Worm (Caenorhabditis elegans): ENCODE results near the gene jmjd-1.1.

DNA sequence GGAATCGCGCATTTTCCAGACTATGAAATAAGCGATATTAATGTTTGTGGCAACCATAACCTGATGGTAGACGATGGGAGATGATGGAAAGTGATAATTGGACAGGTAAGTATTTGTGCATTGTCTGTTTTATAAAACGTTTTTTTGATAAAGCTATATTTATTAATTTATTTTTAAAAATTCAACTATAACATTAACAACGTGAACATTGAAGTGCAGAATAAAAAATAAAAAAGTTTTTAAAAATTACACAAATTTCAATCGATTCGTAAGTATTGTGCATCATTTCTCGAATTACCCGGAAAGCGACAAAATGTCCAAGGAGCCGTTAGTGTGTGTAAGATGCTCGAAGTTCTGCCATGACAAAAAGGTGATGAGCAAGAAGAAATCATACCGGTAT is at the start of gene jmjd-1.1:
- no peak for TF ChIP-seq lin-15B (tag; optimal IDR thresholded peaks at IDR 0.05)
- TF ChIP-seq skn-1 (tag; optimal IDR thresholded peaks at IDR 0.05), result no peak
- TF ChIP-seq sea-2 (GFP tag; optimal IDR thresholded peaks at IDR 0.05), result no peak
- TF ChIP-seq ztf-11 (tag; optimal IDR thresholded peaks at IDR 0.05), result no peak
- no peak for TF ChIP-seq ama-1 (optimal IDR thresholded peaks at IDR 0.05)
- no peak for TF ChIP-seq ZK546.5 (tag; optimal IDR thresholded peaks at IDR 0.05)
- no peak for TF ChIP-seq nhr-11 (tag; optimal IDR thresholded peaks at IDR 0.05)

Data from whole organism, L3 larva.